Worm (Caenorhabditis elegans) whole organism, young adult: Measurements from ENCODE around the gene asd-1.
A peak's percentile ranks its signal among the peaks of the same experiment; 100 is the strongest.

Source experiments
- B0035.1 ChIP-seq: sonication (generic microtip); optimal IDR thresholded peaks from 2 replicates; lab custom pipeline; 2016; ENCODE audit warnings: missing genetic modification characterization, mild to moderate bottlenecking, missing compliant biosample characterization, missing genotype, missing genetic modification reagents
- C06A6.2 ChIP-seq: fragments of 200-800 bp; sonication (Bioruptor generic); conservative IDR thresholded peaks from 2 replicates; pipeline ENCODE4 v1.3.6; 2022; ENCODE audit warnings: missing genetic modification characterization, missing compliant biosample characterization
- C17E4.6 ChIP-seq: fragments of 200-800 bp; sonication (Bioruptor generic); IDR thresholded peaks from 2 replicates; pipeline ENCODE4 v1.3.6; 2022; ENCODE audit warnings: missing genetic modification reagents, missing genetic modification characterization, missing compliant biosample characterization
- D2030.7 ChIP-seq: fragments of 200-800 bp; sonication (Bioruptor generic); IDR thresholded peaks from 2 replicates; pipeline ENCODE4 v1.3.6; 2022; ENCODE audit warnings: missing genetic modification reagents, missing genetic modification characterization, missing compliant biosample characterization
- F23B12.7 ChIP-seq: sonication (generic microtip); optimal IDR thresholded peaks from 2 replicates; lab custom pipeline; 2017; ENCODE audit warnings: missing genetic modification characterization, mild to moderate bottlenecking, missing compliant biosample characterization, antibody characterized with exemption, moderate library complexity; ENCODE audit not compliant: insufficient read depth
- F33H1.4 ChIP-seq: fragments of 200-800 bp; sonication (Bioruptor generic); IDR thresholded peaks from 2 replicates; pipeline ENCODE4 v1.3.6; 2022; ENCODE audit warnings: missing genetic modification reagents, missing genetic modification characterization, missing compliant biosample characterization
- F37B4.10 ChIP-seq: fragments of 200-800 bp; sonication (Bioruptor generic); IDR thresholded peaks from 2 replicates; pipeline ENCODE4 v1.3.6; 2022; ENCODE audit warnings: missing genetic modification characterization, missing compliant biosample characterization
- F39B2.1 ChIP-seq: fragments of 200-800 bp; sonication (Bioruptor generic); IDR thresholded peaks from 2 replicates; pipeline ENCODE4 v1.3.6; 2022; ENCODE audit warnings: missing genetic modification reagents, missing genetic modification characterization, missing compliant biosample characterization
- F49E8.2 ChIP-seq: sonication (generic microtip); optimal IDR thresholded peaks from 3 replicates; lab custom pipeline; 2017; ENCODE audit warnings: missing genetic modification characterization, mild to moderate bottlenecking, missing compliant biosample characterization, antibody characterized with exemption, moderate library complexity; ENCODE audit not compliant: insufficient read depth
- F55B11.4 ChIP-seq: sonication (generic microtip); optimal IDR thresholded peaks from 2 replicates; lab custom pipeline; 2016; ENCODE audit warnings: missing compliant biosample characterization, missing genetic modification characterization, borderline replicate concordance; ENCODE audit not compliant: insufficient read depth
- F57A8.1 ChIP-seq: fragments of 200-800 bp; sonication (Bioruptor generic); optimal IDR thresholded peaks from 2 replicates; lab custom pipeline; 2018; ENCODE audit warnings: mild to moderate bottlenecking, missing genetic modification characterization, moderate library complexity, missing compliant biosample characterization
- K11D2.4 ChIP-seq: fragments of 200-800 bp; sonication (Bioruptor generic); IDR thresholded peaks from 2 replicates; pipeline ENCODE4 v1.3.6; 2022; ENCODE audit warnings: missing genetic modification reagents, missing genetic modification characterization, missing compliant biosample characterization
- K12H6.12 ChIP-seq: fragments of 200-800 bp; sonication (Bioruptor generic); optimal IDR thresholded peaks from 2 replicates; lab custom pipeline; 2018; ENCODE audit warnings: mild to moderate bottlenecking, missing genetic modification characterization, missing compliant biosample characterization
- T26A5.8 ChIP-seq: sonication (generic microtip); optimal IDR thresholded peaks from 2 replicates; lab custom pipeline; 2016; ENCODE audit warnings: missing genetic modification characterization, missing compliant biosample characterization
- Y95B8A.8 ChIP-seq: fragments of 200-800 bp; sonication (Bioruptor generic); IDR thresholded peaks from 2 replicates; pipeline ENCODE4 v1.3.6; 2022; ENCODE audit warnings: missing genetic modification reagents, missing genetic modification characterization, missing compliant biosample characterization
- ZK185.1 ChIP-seq: sonication (generic microtip); optimal IDR thresholded peaks from 2 replicates; lab custom pipeline; 2016; ENCODE audit warnings: mild to moderate bottlenecking, missing genetic modification characterization, missing compliant biosample characterization; ENCODE audit not compliant: poor library complexity, severe bottlenecking
- ama-1 ChIP-seq, 3 experiments: fragments of 150-350 bp in 1 of 3; sonication (generic microtip) in 2 of 3; optimal IDR thresholded peaks; 2 replicates each; lab custom pipeline; 2014 to 2018; ENCODE audit warnings: missing biosample characterization in 2 of 3, missing genetic modification characterization in 2 of 3, missing genetic modification reagents in 2 of 3
- aptf-2 ChIP-seq: fragments of 200-800 bp; sonication (Bioruptor generic); conservative IDR thresholded peaks from 2 replicates; pipeline ENCODE4 v1.3.6; 2022; ENCODE audit warnings: missing genetic modification reagents, missing genetic modification characterization, missing compliant biosample characterization
- attf-5 ChIP-seq: fragments of 200-800 bp; sonication (Bioruptor generic); optimal IDR thresholded peaks from 2 replicates; lab custom pipeline; 2018; ENCODE audit warnings: mild to moderate bottlenecking, missing genetic modification characterization, missing compliant biosample characterization
- cebp-1 ChIP-seq, 2 experiments: fragments of 200-800 bp in 1 of 2; sonication (Bioruptor generic) in 1 of 2; sonication (generic microtip) in 1 of 2; IDR thresholded peaks in 1 of 2; optimal IDR thresholded peaks in 1 of 2; 2 replicates each; pipeline versions ENCODE4 v1.3.6 to Lab custom; 2017 to 2022; ENCODE audit warnings: missing compliant biosample characterization in 2 of 2, missing genetic modification characterization in 2 of 2, mild to moderate bottlenecking in 1 of 2, missing genetic modification reagents in 1 of 2, moderate library complexity in 1 of 2
- ceh-100 ChIP-seq: fragments of 200-800 bp; sonication (Bioruptor generic); IDR thresholded peaks from 2 replicates; pipeline ENCODE4 v1.3.6; 2022; ENCODE audit warnings: missing genetic modification reagents, missing genetic modification characterization, missing compliant biosample characterization
- ceh-40 ChIP-seq: fragments of 200-800 bp; sonication (Bioruptor generic); IDR thresholded peaks from 2 replicates; pipeline ENCODE4 v1.3.6; 2022; ENCODE audit warnings: missing genetic modification characterization, missing compliant biosample characterization
- ceh-58 ChIP-seq: fragments of 200-800 bp; sonication (Bioruptor generic); IDR thresholded peaks from 2 replicates; pipeline ENCODE4 v1.3.6; 2022; ENCODE audit warnings: missing genetic modification characterization, missing compliant biosample characterization
- ceh-79 ChIP-seq: sonication (generic microtip); optimal IDR thresholded peaks from 2 replicates; lab custom pipeline; 2017; ENCODE audit warnings: mild to moderate bottlenecking, missing genetic modification characterization, missing compliant biosample characterization
- dox-1 ChIP-seq: fragments of 200-800 bp; sonication (Bioruptor generic); IDR thresholded peaks from 2 replicates; pipeline ENCODE4 v1.3.6; 2022; ENCODE audit warnings: missing genetic modification reagents, missing genetic modification characterization, missing compliant biosample characterization
- egrh-3 ChIP-seq: fragments of 200-800 bp; sonication (Bioruptor generic); IDR thresholded peaks from 2 replicates; pipeline ENCODE4 v1.3.6; 2022; ENCODE audit warnings: missing genetic modification reagents, missing genetic modification characterization, missing compliant biosample characterization
- ekl-4 ChIP-seq: fragments of 200-800 bp; sonication (Bioruptor generic); IDR thresholded peaks from 2 replicates; pipeline ENCODE4 v1.3.6; 2022; ENCODE audit warnings: missing genetic modification reagents, missing genetic modification characterization, missing compliant biosample characterization
- him-1 ChIP-seq: sonication (generic microtip); optimal IDR thresholded peaks from 2 replicates; lab custom pipeline; 2016; ENCODE audit warnings: missing genotype, missing genetic modification reagents, missing genetic modification characterization, missing compliant biosample characterization
- hlh-12 ChIP-seq: sonication (generic microtip); optimal IDR thresholded peaks from 2 replicates; lab custom pipeline; 2016; ENCODE audit warnings: missing genetic modification characterization, missing compliant biosample characterization
- hmg-1.2 ChIP-seq: fragments of 200-800 bp; sonication (Bioruptor generic); IDR thresholded peaks from 2 replicates; pipeline ENCODE4 v1.3.6; 2022; ENCODE audit warnings: missing genetic modification reagents, missing genetic modification characterization, missing compliant biosample characterization
- hsf-1 ChIP-seq: fragments of 200-800 bp; sonication (Bioruptor generic); IDR thresholded peaks from 2 replicates; pipeline ENCODE4 v1.3.6; 2022; ENCODE audit warnings: missing genetic modification reagents, missing genetic modification characterization, missing compliant biosample characterization
- lag-1 ChIP-seq: fragments of 200-800 bp; sonication (Bioruptor generic); IDR thresholded peaks from 2 replicates; pipeline ENCODE4 v1.3.6; 2022; ENCODE audit warnings: missing genetic modification reagents, missing genetic modification characterization, missing compliant biosample characterization
- lin-35 ChIP-seq, 3 experiments: fragments of 150-350 bp in 2 of 3; sonication (generic microtip) in 1 of 3; optimal IDR thresholded peaks; 2 replicates each; lab custom pipeline; 2014 to 2018; ENCODE audit warnings: missing biosample characterization in 3 of 3, missing genetic modification characterization in 3 of 3, missing genetic modification reagents in 3 of 3
- lin-40 ChIP-seq: sonication (generic microtip); optimal IDR thresholded peaks from 2 replicates; lab custom pipeline; 2016; ENCODE audit warnings: missing genetic modification characterization, mild to moderate bottlenecking, missing compliant biosample characterization, missing genotype, missing genetic modification reagents
- lsl-1 ChIP-seq: fragments of 200-800 bp; sonication (Bioruptor generic); optimal IDR thresholded peaks from 2 replicates; lab custom pipeline; 2018; ENCODE audit warnings: mild to moderate bottlenecking, missing genetic modification characterization, moderate library complexity, missing compliant biosample characterization
- lsy-27 ChIP-seq: sonication (generic microtip); optimal IDR thresholded peaks from 2 replicates; lab custom pipeline; 2017; ENCODE audit warnings: missing genetic modification characterization, mild to moderate bottlenecking, missing compliant biosample characterization, antibody characterized with exemption, missing genotype, borderline replicate concordance; ENCODE audit not compliant: insufficient read depth
- madf-3 ChIP-seq: fragments of 200-800 bp; sonication (Bioruptor generic); IDR thresholded peaks from 2 replicates; pipeline ENCODE4 v1.3.6; 2022; ENCODE audit warnings: missing genetic modification reagents, missing genetic modification characterization, missing compliant biosample characterization
- mxl-1 ChIP-seq: sonication (generic microtip); optimal IDR thresholded peaks from 2 replicates; lab custom pipeline; 2016; ENCODE audit warnings: missing genetic modification characterization, missing compliant biosample characterization
- nhr-80 ChIP-seq: sonication (generic microtip); optimal IDR thresholded peaks from 2 replicates; lab custom pipeline; 2016; ENCODE audit warnings: missing genetic modification characterization, missing compliant biosample characterization
- nhr-90 ChIP-seq: sonication (generic microtip); optimal IDR thresholded peaks from 2 replicates; lab custom pipeline; 2016; ENCODE audit warnings: missing genotype, mild to moderate bottlenecking, missing genetic modification characterization, missing compliant biosample characterization
- rec-8 ChIP-seq, 2 experiments: sonication (generic microtip); optimal IDR thresholded peaks; 2 replicates each; lab custom pipeline; 2016; ENCODE audit warnings: mild to moderate bottlenecking in 2 of 2, missing genetic modification characterization in 2 of 2, missing genetic modification reagents in 2 of 2, missing genotype in 2 of 2, missing biosample characterization in 1 of 2, missing compliant biosample characterization in 1 of 2, moderate library complexity in 1 of 2
- snpc-1.3 ChIP-seq: sonication (generic microtip); optimal IDR thresholded peaks from 2 replicates; lab custom pipeline; 2017; ENCODE audit warnings: missing genetic modification characterization, mild to moderate bottlenecking, missing compliant biosample characterization, antibody characterized with exemption, moderate library complexity, missing genotype, missing genetic modification reagents; ENCODE audit not compliant: insufficient read depth
- tbp1 ChIP-seq: fragments of 200-800 bp; sonication (Bioruptor generic); optimal IDR thresholded peaks from 2 replicates; lab custom pipeline; 2018; ENCODE audit warnings: mild to moderate bottlenecking, missing genetic modification characterization, missing compliant biosample characterization
- unc-130 ChIP-seq: sonication (generic microtip); optimal IDR thresholded peaks from 2 replicates; lab custom pipeline; 2016; ENCODE audit warnings: missing genetic modification reagents, missing genetic modification characterization, missing compliant biosample characterization
- zfh-2 ChIP-seq: fragments of 200-800 bp; sonication (Bioruptor generic); conservative IDR thresholded peaks from 2 replicates; pipeline ENCODE4 v1.3.6; 2022; ENCODE audit warnings: missing genetic modification reagents, missing genetic modification characterization, missing compliant biosample characterization
- ztf-26 ChIP-seq: sonication (generic microtip); optimal IDR thresholded peaks from 2 replicates; lab custom pipeline; 2017; ENCODE audit warnings: missing genetic modification characterization, missing compliant biosample characterization
- ztf-3 ChIP-seq: fragments of 200-800 bp; sonication (Bioruptor generic); optimal IDR thresholded peaks from 2 replicates; lab custom pipeline; 2018; ENCODE audit warnings: mild to moderate bottlenecking, missing genetic modification characterization, missing compliant biosample characterization

The asd-1 gene

ce11 chrIII:4176109-4176596 is 20.9 kb upstream of the asd-1 start, which contains the start of the genes hrde-1 and C16C10.13 (continued):
- TF ChIP-seq ama-1 (optimal IDR thresholded peaks at IDR 0.05; lab: Kevin White, UChicago) (no peak), ama-1 (GFP tag; optimal IDR thresholded peaks at IDR 0.05; lab: Kevin White, UChicago) (no peak), ceh-58 (GFP tag; lab: Robert Waterston, UW) (no peak), ZK185.1 (tag; lab: Kevin White, UChicago) (no peak), C06A6.2 (GFP tag; lab: Robert Waterston, UW) (no peak), F49E8.2 (tag; lab: Kevin White, UChicago) (peak; percentile 93), hmg-1.2 (peak; percentile 23; the same call in 1 of the 2 replicates), ztf-3 (GFP tag; lab: Kevin White, UChicago) (no peak), mxl-1 (tag; lab: Kevin White, UChicago) (no peak), lin-35 (GFP tag; optimal IDR thresholded peaks at IDR 0.05; lab: Kevin White, UChicago) (no peak), zfh-2 (no peak), cebp-1 (GFP tag; IDR thresholded peaks at IDR 0.05; lab: Robert Waterston, UW) (no peak), cebp-1 (tag; optimal IDR thresholded peaks at IDR 0.05; lab: Kevin White, UChicago) (no peak), snpc-1.3 (peak; percentile 82), lsy-27 (peak; percentile 21), D2030.7 (GFP tag; lab: Robert Waterston, UW) (peak; percentile 91), F37B4.10 (GFP tag; lab: Robert Waterston, UW) (no peak), ceh-100 (GFP tag; lab: Robert Waterston, UW) (no peak), hlh-12 (tag; lab: Kevin White, UChicago) (no peak), attf-5 (no peak), T26A5.8 (tag; lab: Kevin White, UChicago) (no peak), F57A8.1 (GFP tag; lab: Kevin White, UChicago) (no peak), Y95B8A.8 (peak; percentile 65; the same call in 1 of the 2 replicates), C17E4.6 (GFP tag; lab: Robert Waterston, UW) (peak; percentile 66; the same call in 1 of the 2 replicates), madf-3 (peak; percentile 87), rec-8 (tag; optimal IDR thresholded peaks at IDR 0.05; lab: Kevin White, UChicago) (no peak), F39B2.1 (GFP tag; lab: Robert Waterston, UW) (no peak), B0035.1 (no peak), ekl-4 (GFP tag; lab: Robert Waterston, UW) (peak; percentile 65; the same call in 1 of the 2 replicates), tbp1 (GFP tag; lab: Kevin White, UChicago) (peak; percentile 49), nhr-90 (tag; lab: Kevin White, UChicago) (no peak), K12H6.12 (no peak), F33H1.4 (GFP tag; lab: Robert Waterston, UW) (peak; percentile 78), lsl-1 (GFP tag; lab: Kevin White, UChicago) (peak; percentile 91), hsf-1 (GFP tag; lab: Robert Waterston, UW) (peak; percentile 99), ztf-26 (tag; lab: Kevin White, UChicago) (no peak), egrh-3 (no peak), lag-1 (no peak), aptf-2 (GFP tag; lab: Robert Waterston, UW) (no peak), F55B11.4 (tag; lab: Kevin White, UChicago) (no peak), dox-1 (peak; percentile 78), lin-40 (tag; lab: Kevin White, UChicago) (no peak), ceh-79 (tag; lab: Kevin White, UChicago) (no peak), ceh-40 (GFP tag; lab: Robert Waterston, UW) (no peak), unc-130 (GFP tag; lab: Kevin White, UChicago) (peak; percentile 93), K11D2.4 (GFP tag; lab: Robert Waterston, UW) (no peak), him-1 (tag; lab: Kevin White, UChicago) (peak; percentile 51), nhr-80 (tag; lab: Kevin White, UChicago) (no peak), F23B12.7 (tag; lab: Kevin White, UChicago) (peak; percentile 14)
